Fruit fly (Drosophila melanogaster) whole organism, embryonic: ENCODE measurements around the gene AstA-R1.

Experiments used
- Asciz ChIP-seq: fragments of 200-800 bp; sonication (Bioruptor generic); optimal IDR thresholded peaks from 2 replicates; lab custom pipeline; 2017; ENCODE audit warnings: missing biosample characterization, mild to moderate bottlenecking, missing genetic modification characterization, missing genetic modification reagents
- Blimp-1 ChIP-seq: fragments of 200-800 bp; sonication (Bioruptor generic); optimal IDR thresholded peaks from 3 replicates; lab custom pipeline; 2018; ENCODE audit warnings: missing biosample characterization, missing genetic modification characterization, mild to moderate bottlenecking, moderate library complexity, missing genetic modification reagents
- BtbVII ChIP-seq: fragments of 200-800 bp; sonication (Bioruptor generic); optimal IDR thresholded peaks from 3 replicates; lab custom pipeline; 2017; ENCODE audit warnings: missing biosample characterization, mild to moderate bottlenecking, missing genetic modification characterization
- CG1024 ChIP-seq: fragments of 200-800 bp; sonication (Bioruptor generic); IDR thresholded peaks from 2 replicates; pipeline ENCODE4 v1.3.6; 2022; ENCODE audit warnings: missing biosample characterization, missing genetic modification characterization
- CG10979 ChIP-seq: fragments of 200-800 bp; sonication (Bioruptor generic); optimal IDR thresholded peaks from 2 replicates; lab custom pipeline; 2018; ENCODE audit warnings: missing biosample characterization, mild to moderate bottlenecking, missing genetic modification characterization, moderate library complexity
- CG12219 ChIP-seq: fragments of 200-800 bp; sonication (Bioruptor generic); optimal IDR thresholded peaks from 3 replicates; lab custom pipeline; 2018; ENCODE audit warnings: missing biosample characterization, mild to moderate bottlenecking, missing genetic modification characterization
- CG13123 ChIP-seq: fragments of 200-800 bp; sonication (Bioruptor generic); optimal IDR thresholded peaks from 2 replicates; lab custom pipeline; 2016; ENCODE audit warnings: missing biosample characterization, missing genetic modification characterization
- CG13894 ChIP-seq: fragments of 200-800 bp; sonication (Bioruptor generic); optimal IDR thresholded peaks from 3 replicates; lab custom pipeline; 2018; ENCODE audit warnings: missing biosample characterization, mild to moderate bottlenecking, missing genetic modification characterization, moderate library complexity
- CG15011 ChIP-seq: fragments of 200-800 bp; sonication (Bioruptor generic); optimal IDR thresholded peaks from 3 replicates; lab custom pipeline; 2018; ENCODE audit warnings: missing biosample characterization, mild to moderate bottlenecking, missing genetic modification characterization
- CG15073 ChIP-seq: fragments of 200-800 bp; sonication (Bioruptor generic); optimal IDR thresholded peaks from 2 replicates; lab custom pipeline; 2016; ENCODE audit warnings: missing biosample characterization, missing genetic modification characterization
- CG15514 ChIP-seq: fragments of 200-800 bp; sonication (Bioruptor generic); optimal IDR thresholded peaks from 3 replicates; lab custom pipeline; 2017; ENCODE audit warnings: missing biosample characterization, missing genetic modification characterization, mild to moderate bottlenecking, moderate library complexity, missing genetic modification reagents
- CG16813 ChIP-seq: fragments of 200-800 bp; sonication (Bioruptor generic); IDR thresholded peaks from 3 replicates; pipeline ENCODE4 v1.3.6; 2022; ENCODE audit warnings: missing biosample characterization, missing genetic modification characterization; ENCODE audit not compliant: partially characterized antibody
- CG3065 ChIP-seq: fragments of 200-800 bp; sonication (Bioruptor generic); optimal IDR thresholded peaks from 2 replicates; lab custom pipeline; 2016; ENCODE audit warnings: missing biosample characterization, missing genetic modification characterization
- CG33557 ChIP-seq: fragments of 200-800 bp; sonication (Bioruptor generic); optimal IDR thresholded peaks from 2 replicates; lab custom pipeline; 2019; ENCODE audit warnings: missing biosample characterization, mild to moderate bottlenecking, missing genetic modification characterization, moderate library complexity
- CG3726 ChIP-seq: fragments of 200-800 bp; sonication (Bioruptor generic); IDR thresholded peaks from 3 replicates; pipeline ENCODE4, ENCODE4 v1.3.6; 2022; ENCODE audit warnings: missing biosample characterization, missing genetic modification characterization
- CG42726 ChIP-seq: fragments of 200-800 bp; sonication (Bioruptor generic); IDR thresholded peaks from 2 replicates; pipeline ENCODE4 v1.3.6; 2022; ENCODE audit warnings: missing biosample characterization, missing genetic modification characterization; ENCODE audit not compliant: partially characterized antibody
- CG43689 ChIP-seq: fragments of 200-800 bp; sonication (Bioruptor generic); IDR thresholded peaks from 2 replicates; pipeline ENCODE4 v1.3.6; 2022; ENCODE audit warnings: missing biosample characterization, missing genetic modification characterization
- CG4617 ChIP-seq: fragments of 200-800 bp; sonication (Bioruptor generic); optimal IDR thresholded peaks from 3 replicates; lab custom pipeline; 2016; ENCODE audit warnings: missing biosample characterization, missing genetic modification characterization, borderline replicate concordance
- CG6791 ChIP-seq: fragments of 200-800 bp; sonication (Bioruptor generic); IDR thresholded peaks from 3 replicates; pipeline ENCODE4 v1.3.6; 2022; ENCODE audit warnings: missing biosample characterization, missing genetic modification characterization; ENCODE audit not compliant: partially characterized antibody
- CG7372 ChIP-seq: fragments of 200-800 bp; sonication (Bioruptor generic); IDR thresholded peaks from 2 replicates; pipeline ENCODE4 v1.3.6; 2022; ENCODE audit warnings: missing biosample characterization, missing genetic modification characterization
- CG7839 ChIP-seq: fragments of 200-800 bp; sonication (Bioruptor generic); optimal IDR thresholded peaks from 3 replicates; lab custom pipeline; 2018; ENCODE audit warnings: missing biosample characterization, mild to moderate bottlenecking, missing genetic modification characterization, moderate library complexity
- D19A ChIP-seq: fragments of 200-800 bp; optimal IDR thresholded peaks from 3 replicates; lab custom pipeline; 2019; ENCODE audit warnings: missing biosample characterization, mild to moderate bottlenecking, missing genetic modification characterization, moderate library complexity
- HmgD ChIP-seq: fragments of 200-800 bp; sonication (Bioruptor generic); optimal IDR thresholded peaks from 3 replicates; lab custom pipeline; 2016; ENCODE audit warnings: missing biosample characterization, missing genetic modification characterization
- Hr3 ChIP-seq: fragments of 200-800 bp; sonication (Bioruptor generic); optimal IDR thresholded peaks from 3 replicates; lab custom pipeline; 2016; ENCODE audit warnings: missing biosample characterization, missing genetic modification characterization
- Hr51 ChIP-seq, 2 experiments: fragments of 200-800 bp; sonication (Bioruptor generic); optimal IDR thresholded peaks; 2 replicates in 1 of 2; 3 replicates in 1 of 2; lab custom pipeline; 2016 to 2018; ENCODE audit warnings: missing biosample characterization in 2 of 2, missing genetic modification characterization in 2 of 2, mild to moderate bottlenecking in 1 of 2, moderate library complexity in 1 of 2
- MTF-1 ChIP-seq: fragments of 200-800 bp; sonication (Bioruptor generic); optimal IDR thresholded peaks from 2 replicates; lab custom pipeline; 2018; ENCODE audit warnings: missing biosample characterization, mild to moderate bottlenecking, missing genetic modification characterization, borderline replicate concordance
- Nf-YB ChIP-seq: fragments of 200-800 bp; sonication (Bioruptor generic); optimal IDR thresholded peaks from 3 replicates; lab custom pipeline; 2019; ENCODE audit warnings: missing biosample characterization, mild to moderate bottlenecking, missing genetic modification characterization, moderate library complexity
- Optix ChIP-seq: fragments of 200-800 bp; sonication (Bioruptor generic); IDR thresholded peaks from 3 replicates; pipeline ENCODE4 v1.3.6; 2022; ENCODE audit warnings: missing biosample characterization, missing genetic modification characterization
- Ravus ChIP-seq: fragments of 200-800 bp; sonication (Bioruptor generic); IDR thresholded peaks from 2 replicates; pipeline ENCODE4 v1.3.6; 2022; ENCODE audit warnings: missing biosample characterization, missing genetic modification characterization
- Side ChIP-seq: fragments of 200-800 bp; sonication (Bioruptor generic); optimal IDR thresholded peaks from 2 replicates; lab custom pipeline; 2016; ENCODE audit warnings: missing biosample characterization, missing genetic modification characterization
- Sox100B ChIP-seq: fragments of 200-800 bp; sonication (Bioruptor generic); optimal IDR thresholded peaks from 3 replicates; lab custom pipeline; 2018; ENCODE audit warnings: missing biosample characterization, mild to moderate bottlenecking, missing genetic modification characterization
- ase ChIP-seq: fragments of 200-800 bp; sonication (Bioruptor generic); IDR thresholded peaks from 3 replicates; pipeline ENCODE4 v1.3.6; 2022; ENCODE audit warnings: missing biosample characterization, missing genetic modification characterization
- cato ChIP-seq: fragments of 200-800 bp; sonication (Bioruptor generic); optimal IDR thresholded peaks from 2 replicates; lab custom pipeline; 2016; ENCODE audit warnings: missing biosample characterization, missing genetic modification characterization, borderline replicate concordance
- crp ChIP-seq, 2 experiments: fragments of 200-800 bp; sonication (Bioruptor generic); optimal IDR thresholded peaks; 2 replicates in 1 of 2; 3 replicates in 1 of 2; lab custom pipeline; 2017; ENCODE audit warnings: missing biosample characterization in 2 of 2, missing genetic modification characterization in 2 of 2, mild to moderate bottlenecking in 1 of 2, moderate library complexity in 1 of 2
- dati ChIP-seq: fragments of 200-800 bp; sonication (Bioruptor generic); IDR thresholded peaks from 2 replicates; pipeline ENCODE4 v1.3.6; 2022; ENCODE audit warnings: missing biosample characterization, missing genetic modification characterization
- dmrt99B ChIP-seq: fragments of 200-800 bp; sonication (Bioruptor generic); optimal IDR thresholded peaks from 2 replicates; lab custom pipeline; 2018; ENCODE audit warnings: missing biosample characterization, mild to moderate bottlenecking, missing genetic modification characterization, moderate library complexity
- ewg ChIP-seq: fragments of 200-800 bp; sonication (Bioruptor generic); optimal IDR thresholded peaks from 3 replicates; lab custom pipeline; 2017; ENCODE audit warnings: mild to moderate bottlenecking, missing biosample characterization, missing genetic modification reagents, missing genetic modification characterization
- eyg ChIP-seq: fragments of 200-800 bp; sonication (Bioruptor generic); optimal IDR thresholded peaks from 3 replicates; lab custom pipeline; 2016; ENCODE audit warnings: missing biosample characterization, missing genetic modification characterization
- gsb ChIP-seq: fragments of 200-800 bp; sonication (Bioruptor generic); IDR thresholded peaks from 2 replicates; pipeline ENCODE4 v1.3.6; 2022; ENCODE audit warnings: missing biosample characterization, missing genetic modification characterization
- oc ChIP-seq: fragments of 200-800 bp; sonication (Bioruptor generic); optimal IDR thresholded peaks from 2 replicates; lab custom pipeline; 2018; ENCODE audit warnings: missing biosample characterization, mild to moderate bottlenecking, missing genetic modification characterization, moderate library complexity
- org-1 ChIP-seq: fragments of 200-800 bp; sonication (Bioruptor generic); optimal IDR thresholded peaks from 2 replicates; lab custom pipeline; 2017; ENCODE audit warnings: missing biosample characterization, missing genetic modification characterization
- pan ChIP-seq, 4 experiments: fragments of >200 bp in 3 of 4; fragments of 200-800 bp in 1 of 4; sonication (Bioruptor generic) in 1 of 4; optimal IDR thresholded peaks in 3 of 4; IDR thresholded peaks in 1 of 4; 2 replicates each; pipeline versions ENCODE4 v1.3.6 to Lab custom; 2017 to 2022; ENCODE audit warnings: missing biosample characterization in 2 of 4, missing genetic modification characterization in 2 of 4, mixed read lengths in 1 of 4
- sima ChIP-seq: fragments of 200-800 bp; sonication (Bioruptor generic); optimal IDR thresholded peaks from 2 replicates; lab custom pipeline; 2016; ENCODE audit warnings: missing biosample characterization, missing genetic modification characterization
- ssp ChIP-seq: fragments of 200-800 bp; sonication (Bioruptor generic); IDR thresholded peaks from 2 replicates; pipeline ENCODE4 v1.3.6; 2022; ENCODE audit warnings: missing biosample characterization, missing genetic modification characterization
- toy ChIP-seq: fragments of 200-800 bp; sonication (Bioruptor generic); IDR thresholded peaks from 2 replicates; pipeline ENCODE4 v1.3.6; 2022; ENCODE audit warnings: missing biosample characterization, missing genetic modification characterization
- wdn ChIP-seq: fragments of 200-800 bp; sonication (Bioruptor generic); IDR thresholded peaks from 2 replicates; pipeline ENCODE4 v1.3.6; 2022; ENCODE audit warnings: missing biosample characterization, missing genetic modification characterization

AstA-R1 gene

dm6 chrX:3691623-3692553, 117.6 kb downstream of the AstA-R1 start (continued):
- TF ChIP-seq CG7372 (peak; percentile 48), CG1024 (GFP tag; lab: Robert Waterston, UW) (peak; percentile 54), crp (GFP tag; optimal IDR thresholded peaks at IDR 0.05; lab: Kevin White, UChicago) (peak in 1 of 2 experiments; percentile 56), Ravus (GFP tag; lab: Robert Waterston, UW) (no peak; the same call in 1 of the 2 replicates), Side (peak; percentile 83), eyg (peak; percentile 62), dati (GFP tag; lab: Robert Waterston, UW) (no peak), ssp (peak; percentile 42), CG15514 (GFP tag; lab: Kevin White, UChicago) (peak; percentile 49), CG33557 (peak; percentile 71), BtbVII (GFP tag; lab: Kevin White, UChicago) (peak; percentile 66), CG10979 (tag; lab: Kevin White, UChicago) (peak; percentile 79), CG15011 (GFP tag; lab: Kevin White, UChicago) (peak; percentile 53), Nf-YB (GFP tag; lab: Kevin White, UChicago) (peak; percentile 52), CG6791 (GFP tag; lab: Robert Waterston, UW) (no peak; the same call in 2 of the 3 replicates), CG15073 (no peak), toy (GFP tag; lab: Robert Waterston, UW) (0 out of 2 replicates have a peak, but pooled peaks have one; percentile 13), CG4617 (GFP tag; lab: Kevin White, UChicago) (peak; percentile 48), wdn (GFP tag; lab: Robert Waterston, UW) (peak; percentile 48; the same call in 1 of the 2 replicates), org-1 (GFP tag; lab: Kevin White, UChicago) (peak; percentile 82), Optix (GFP tag; lab: Robert Waterston, UW) (peak; percentile 81), HmgD (GFP tag; lab: Kevin White, UChicago) (no peak), Blimp-1 (peak; percentile 69), CG3726 (GFP tag; lab: Robert Waterston, UW) (0 out of 3 replicates have a peak, but pooled peaks have one; percentile 50), sima (no peak), CG16813 (GFP tag; lab: Robert Waterston, UW) (no peak), CG7839 (peak; percentile 86), ase (GFP tag; lab: Robert Waterston, UW) (peak; percentile 70; the same call in 2 of the 3 replicates), CG43689 (GFP tag; lab: Robert Waterston, UW) (no peak), Hr3 (GFP tag; lab: Kevin White, UChicago) (peak; percentile 64), CG3065 (GFP tag; lab: Kevin White, UChicago) (peak; percentile 51), CG12219 (GFP tag; lab: Kevin White, UChicago) (peak; percentile 83), cato (GFP tag; lab: Kevin White, UChicago) (peak; percentile 23), dmrt99B (peak; percentile 83), Asciz (GFP tag; lab: Kevin White, UChicago) (peak; percentile 64), gsb (GFP tag; lab: Robert Waterston, UW) (0 out of 2 replicates have a peak, but pooled peaks have one; percentile 47), oc (tag; lab: Kevin White, UChicago) (peak; percentile 68), CG13894 (tag; lab: Kevin White, UChicago) (peak; percentile 44), CG42726 (GFP tag; lab: Robert Waterston, UW) (no peak), D19A (peak; percentile 72), ewg (peak; percentile 90), pan (optimal IDR thresholded peaks at IDR 0.05; lab: Kevin White, UChicago) (no peak), pan (GFP tag; optimal IDR thresholded peaks at IDR 0.05 in 1 of 2, IDR thresholded peaks at IDR 0.05 in 1 of 2) (peak in 1 of 2 experiments; percentile 87), CG13123 (GFP tag; lab: Kevin White, UChicago) (peak; percentile 56), Sox100B (GFP tag; lab: Kevin White, UChicago) (peak; percentile 73), Hr51 (GFP tag; optimal IDR thresholded peaks at IDR 0.05; lab: Kevin White, UChicago) (peak; percentile 64 to 74), MTF-1 (GFP tag; lab: Kevin White, UChicago) (peak; percentile 44)
